Fruit fly (Drosophila melanogaster) whole organism, embryonic: ENCODE measurements around the gene mad2.

Source experiments
- ATbp ChIP-seq: fragments of 200-800 bp; sonication (Bioruptor generic); optimal IDR thresholded peaks from 2 replicates; lab custom pipeline; 2017; ENCODE audit warnings: missing biosample characterization, mild to moderate bottlenecking, missing genetic modification characterization, missing genetic modification reagents
- Asciz ChIP-seq: fragments of 200-800 bp; sonication (Bioruptor generic); optimal IDR thresholded peaks from 2 replicates; lab custom pipeline; 2017; ENCODE audit warnings: missing biosample characterization, mild to moderate bottlenecking, missing genetic modification characterization, missing genetic modification reagents
- CG5953 ChIP-seq: fragments of 200-800 bp; sonication (Bioruptor generic); IDR thresholded peaks from 2 replicates; pipeline ENCODE4 v1.3.6; 2022; ENCODE audit warnings: missing biosample characterization, missing genetic modification characterization
- peb ChIP-seq: fragments of 200-800 bp; sonication (Bioruptor generic); IDR thresholded peaks from 2 replicates; pipeline ENCODE4 v1.3.6; 2022; ENCODE audit warnings: missing biosample characterization, missing genetic modification characterization
- psq ChIP-seq: fragments of 200-800 bp; sonication (Bioruptor generic); optimal IDR thresholded peaks from 2 replicates; lab custom pipeline; 2017; ENCODE audit warnings: missing biosample characterization, missing genetic modification characterization

dm6 chr3L:5809201-5809584, 3.7 kb downstream of the mad2 start:
- no peak for TF ChIP-seq peb (GFP tag; lab: Robert Waterston, UW)
- no peak for TF ChIP-seq psq
- no peak for TF ChIP-seq Asciz (GFP tag; lab: Kevin White, UChicago)
- TF ChIP-seq CG5953 (GFP tag; lab: Robert Waterston, UW), result no peak
- TF ChIP-seq ATbp (GFP tag; lab: Kevin White, UChicago), result no peak
